Worm (Caenorhabditis elegans) whole organism, L3 larva: ENCODE data around the gene F32D8.14.
A peak's percentile ranks its signal among the peaks of the same experiment; 100 is the strongest.

Experiments
- R02D3.7 ChIP-seq: fragments of 150-350 bp; optimal IDR thresholded peaks from 2 replicates; lab custom pipeline; 2014; ENCODE audit warnings: missing biosample characterization, missing genetic modification characterization
- ama-1 ChIP-seq: fragments of 150-350 bp; optimal IDR thresholded peaks from 2 replicates; lab custom pipeline; 2018
- daf-12 ChIP-seq: fragments of 150-350 bp; optimal IDR thresholded peaks from 2 replicates; lab custom pipeline; 2014; ENCODE audit warnings: missing biosample characterization, missing genetic modification reagents, missing genetic modification characterization
- fkh-10 ChIP-seq: sonication (generic microtip); optimal IDR thresholded peaks from 2 replicates; lab custom pipeline; 2017; ENCODE audit warnings: missing biosample characterization, missing genetic modification reagents, missing genetic modification characterization
- mdl-1 ChIP-seq: fragments of 150-350 bp; optimal IDR thresholded peaks from 2 replicates; lab custom pipeline; 2014; ENCODE audit warnings: missing biosample characterization, missing genetic modification characterization
- mml-1 ChIP-seq: fragments of 150-350 bp; sonication (generic microtip); optimal IDR thresholded peaks from 3 replicates; lab custom pipeline; 2014; ENCODE audit warnings: missing biosample characterization, missing genetic modification characterization
- nhr-12 ChIP-seq: fragments of 150-350 bp; optimal IDR thresholded peaks from 2 replicates; lab custom pipeline; 2014; ENCODE audit warnings: missing biosample characterization, missing genetic modification characterization
- nhr-237 ChIP-seq: fragments of 150-350 bp; optimal IDR thresholded peaks from 2 replicates; lab custom pipeline; 2014; ENCODE audit warnings: missing biosample characterization, missing genetic modification characterization
- nhr-25 ChIP-seq: sonication (generic microtip); optimal IDR thresholded peaks from 2 replicates; lab custom pipeline; 2017; ENCODE audit warnings: missing biosample characterization, missing genetic modification characterization
- nhr-28 ChIP-seq: fragments of 150-350 bp; optimal IDR thresholded peaks from 2 replicates; lab custom pipeline; 2014; ENCODE audit warnings: missing biosample characterization, missing genetic modification characterization
- pqm-1 ChIP-seq: fragments of 150-350 bp; optimal IDR thresholded peaks from 2 replicates; lab custom pipeline; 2017; ENCODE audit warnings: missing biosample characterization, missing genetic modification characterization, inconsistent platforms
- snpc-4 ChIP-seq: fragments of 150-350 bp; optimal IDR thresholded peaks from 2 replicates; lab custom pipeline; 2014; ENCODE audit warnings: missing biosample characterization, missing genetic modification characterization
- zag-1 ChIP-seq: fragments of 150-350 bp; optimal IDR thresholded peaks from 2 replicates; lab custom pipeline; 2014; ENCODE audit warnings: missing biosample characterization, missing genetic modification characterization

DNA sequence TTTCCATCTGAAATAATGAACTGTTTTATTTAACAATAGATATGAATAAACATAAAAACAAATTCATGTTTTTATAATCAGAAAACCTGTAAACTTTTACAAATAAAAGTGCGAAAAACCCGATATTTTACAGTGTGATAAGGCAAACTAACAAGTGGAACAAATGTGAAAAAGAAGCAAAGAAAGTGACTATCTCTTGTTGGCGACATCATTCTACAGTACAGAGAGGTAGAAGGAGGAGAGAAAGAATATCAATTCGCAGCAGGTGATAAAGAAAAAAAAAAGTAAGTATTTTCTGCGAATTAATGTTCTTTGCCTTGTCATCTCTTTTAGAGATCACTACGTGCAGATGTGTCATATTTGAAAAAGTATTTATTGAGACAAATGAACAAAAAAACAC lies 34.8 kb downstream of the F32D8.14 start:
- TF ChIP-seq fkh-10 = no peak
- no peak for TF ChIP-seq nhr-28 (tag; lab: Kevin White, UChicago)
- TF ChIP-seq snpc-4 (tag; lab: Kevin White, UChicago) = no peak
- TF ChIP-seq pqm-1 (tag; lab: Kevin White, UChicago) = peak; percentile 88
- no peak for TF ChIP-seq zag-1 (tag; lab: Kevin White, UChicago)
- TF ChIP-seq ama-1 (lab: Kevin White, UChicago) = no peak
- TF ChIP-seq mdl-1 (tag; lab: Kevin White, UChicago) = peak; percentile 33
- no peak for TF ChIP-seq daf-12 (tag; lab: Kevin White, UChicago)
- TF ChIP-seq nhr-25 = peak; percentile 33
- TF ChIP-seq nhr-12 (tag; lab: Kevin White, UChicago) = no peak
- no peak for TF ChIP-seq mml-1 (tag; lab: Kevin White, UChicago)
- no peak for TF ChIP-seq R02D3.7 (tag; lab: Kevin White, UChicago)
- TF ChIP-seq nhr-237 = no peak
